Fruit fly (Drosophila melanogaster) whole organism, wandering third instar larva: Measurements from ENCODE around the gene unc-45.

ENCODE experiments used
- Abd-B ChIP-seq: fragments of >200 bp; optimal IDR thresholded peaks from 2 replicates; lab custom pipeline; 2017; ENCODE audit warnings: missing biosample characterization, missing genetic modification characterization
- CG32264 ChIP-seq: fragments of 200-800 bp; sonication (Bioruptor generic); optimal IDR thresholded peaks from 2 replicates; lab custom pipeline; 2016; ENCODE audit warnings: missing biosample characterization, missing genetic modification characterization
- CG9705 ChIP-seq: fragments of 200-800 bp; sonication (Bioruptor generic); optimal IDR thresholded peaks from 2 replicates; lab custom pipeline; 2018; ENCODE audit warnings: missing biosample characterization, mild to moderate bottlenecking, missing genetic modification characterization
- CrebA ChIP-seq: fragments of 200-800 bp; sonication (Bioruptor generic); optimal IDR thresholded peaks from 2 replicates; lab custom pipeline; 2016; ENCODE audit warnings: missing biosample characterization, mild to moderate bottlenecking, missing genetic modification characterization, borderline replicate concordance
- Dfd ChIP-seq: fragments of >200 bp; optimal IDR thresholded peaks from 2 replicates; lab custom pipeline; 2017; ENCODE audit warnings: missing biosample characterization, missing genetic modification characterization
- Dif ChIP-seq: fragments of 200-275, 200-300 bp; sonication (Bioruptor generic); optimal IDR thresholded peaks from 2 replicates; lab custom pipeline; 2018; ENCODE audit warnings: missing biosample characterization, missing genetic modification characterization; ENCODE audit not compliant: partially characterized antibody
- GATAd ChIP-seq: sonication (Bioruptor generic); optimal IDR thresholded peaks from 2 replicates; lab custom pipeline; 2016; ENCODE audit warnings: missing biosample characterization, missing genetic modification characterization
- HLH106 ChIP-seq: fragments of 200-800 bp; optimal IDR thresholded peaks from 3 replicates; lab custom pipeline; 2019; ENCODE audit warnings: missing biosample characterization, mild to moderate bottlenecking, missing genetic modification characterization, moderate library complexity
- Hnf4 ChIP-seq: fragments of 200-800 bp; sonication (Bioruptor generic); optimal IDR thresholded peaks from 2 replicates; lab custom pipeline; 2016; ENCODE audit warnings: missing biosample characterization, mild to moderate bottlenecking, missing genetic modification characterization
- Hr78 ChIP-seq: fragments of >200 bp; optimal IDR thresholded peaks from 2 replicates; lab custom pipeline; 2017; ENCODE audit warnings: missing biosample characterization, missing genetic modification characterization
- Hr83 ChIP-seq: fragments of 200-300 bp; sonication (Bioruptor generic); optimal IDR thresholded peaks from 2 replicates; lab custom pipeline; 2016; ENCODE audit warnings: missing biosample characterization, mild to moderate bottlenecking, missing genetic modification characterization, moderate library complexity; ENCODE audit not compliant: poor library complexity, severe bottlenecking
- Jra ChIP-seq: sonication (Bioruptor generic); optimal IDR thresholded peaks from 2 replicates; lab custom pipeline; 2016; ENCODE audit warnings: missing biosample characterization, missing genetic modification characterization
- Mio ChIP-seq: sonication (Bioruptor generic); optimal IDR thresholded peaks from 2 replicates; lab custom pipeline; 2016; ENCODE audit warnings: missing biosample characterization, missing genetic modification characterization
- Myc ChIP-seq: fragments of >200 bp; optimal IDR thresholded peaks from 2 replicates; lab custom pipeline; 2017
- N ChIP-seq: fragments of >200 bp; optimal IDR thresholded peaks from 2 replicates; lab custom pipeline; 2018; ENCODE audit warnings: missing biosample characterization, missing external identifiers, missing genetic modification characterization
- OdsH ChIP-seq: fragments of 200-800 bp; sonication (Bioruptor generic); optimal IDR thresholded peaks from 2 replicates; lab custom pipeline; 2016; ENCODE audit warnings: missing biosample characterization, mild to moderate bottlenecking, missing genetic modification characterization
- Rel ChIP-seq, 2 experiments: fragments of 200-800 bp; sonication (Bioruptor generic) in 1 of 2; optimal IDR thresholded peaks; 2 replicates in 1 of 2; 3 replicates in 1 of 2; lab custom pipeline; 2016 to 2019; ENCODE audit warnings: mild to moderate bottlenecking in 2 of 2, missing biosample characterization in 2 of 2, missing genetic modification characterization in 2 of 2, moderate library complexity in 1 of 2
- Sp1 ChIP-seq: fragments of 200-800 bp; sonication (Bioruptor generic); optimal IDR thresholded peaks from 3 replicates; lab custom pipeline; 2019; ENCODE audit warnings: missing biosample characterization, mild to moderate bottlenecking, missing genetic modification characterization, moderate library complexity
- Vsx2 ChIP-seq: fragments of 200-300, 225-300 bp; sonication (Bioruptor generic); optimal IDR thresholded peaks from 2 replicates; lab custom pipeline; 2018; ENCODE audit warnings: missing biosample characterization, missing genetic modification characterization; ENCODE audit not compliant: partially characterized antibody
- br ChIP-seq: fragments of 200-800 bp; sonication (Bioruptor generic); optimal IDR thresholded peaks from 2 replicates; lab custom pipeline; 2016; ENCODE audit warnings: missing biosample characterization, missing genetic modification characterization
- brk ChIP-seq: fragments of 200-800 bp; sonication (Bioruptor generic); optimal IDR thresholded peaks from 2 replicates; lab custom pipeline; 2016; ENCODE audit warnings: missing biosample characterization, mild to moderate bottlenecking, missing genetic modification characterization
- dl ChIP-seq, 2 experiments: fragments of 175-275, 200-275 bp in 1 of 2; fragments of 200-275 bp in 1 of 2; sonication (Bioruptor generic); optimal IDR thresholded peaks; lab custom pipeline; 2018; ENCODE audit warnings: mild to moderate bottlenecking in 2 of 2, missing biosample characterization in 2 of 2, missing genetic modification characterization in 2 of 2, moderate library complexity in 2 of 2; ENCODE audit not compliant: partially characterized antibody in 2 of 2, insufficient read depth in 1 of 2
- dmrt93B ChIP-seq: fragments of 200-800 bp; sonication (Bioruptor generic); optimal IDR thresholded peaks from 2 replicates; lab custom pipeline; 2018; ENCODE audit warnings: missing biosample characterization, mild to moderate bottlenecking, missing genetic modification characterization
- dsf ChIP-seq: sonication (Bioruptor generic); optimal IDR thresholded peaks from 2 replicates; lab custom pipeline; 2016; ENCODE audit warnings: missing biosample characterization, missing genetic modification characterization, borderline replicate concordance
- ey ChIP-seq: fragments of 200-800 bp; sonication (Bioruptor generic); optimal IDR thresholded peaks from 2 replicates; lab custom pipeline; 2016; ENCODE audit warnings: missing biosample characterization, missing genetic modification characterization
- foxo ChIP-seq, 2 experiments: fragments of 200-800 bp; sonication (Bioruptor generic); optimal IDR thresholded peaks; 2 replicates in 1 of 2; 3 replicates in 1 of 2; lab custom pipeline; 2016 to 2017; ENCODE audit warnings: missing biosample characterization in 2 of 2, missing genetic modification characterization in 2 of 2
- fru ChIP-seq: fragments of 200-800 bp; sonication (Bioruptor generic); optimal IDR thresholded peaks from 3 replicates; lab custom pipeline; 2016; ENCODE audit warnings: missing biosample characterization, mild to moderate bottlenecking, missing genetic modification characterization
- h ChIP-seq: fragments of 200-800 bp; sonication (Bioruptor generic); optimal IDR thresholded peaks from 3 replicates; lab custom pipeline; 2016; ENCODE audit warnings: missing biosample characterization, mild to moderate bottlenecking, missing genetic modification characterization
- jim ChIP-seq: fragments of 175-275, 200-325 bp; sonication (Bioruptor generic); optimal IDR thresholded peaks from 2 replicates; lab custom pipeline; 2016; ENCODE audit warnings: missing biosample characterization, mild to moderate bottlenecking, missing genetic modification characterization
- lola ChIP-seq: fragments of >200 bp; optimal IDR thresholded peaks from 2 replicates; lab custom pipeline; 2017; ENCODE audit warnings: missing biosample characterization, missing genetic modification characterization
- pan ChIP-seq: fragments of >200 bp; optimal IDR thresholded peaks from 2 replicates; lab custom pipeline; 2017
- psq ChIP-seq: fragments of 200-800 bp; sonication (Bioruptor generic); optimal IDR thresholded peaks from 3 replicates; lab custom pipeline; 2017; ENCODE audit warnings: missing biosample characterization, mild to moderate bottlenecking, missing genetic modification characterization, moderate library complexity
- rgr ChIP-seq: fragments of 200-800 bp; sonication (Bioruptor generic); optimal IDR thresholded peaks from 3 replicates; lab custom pipeline; 2016; ENCODE audit warnings: missing biosample characterization, mild to moderate bottlenecking, missing genetic modification characterization
- sage ChIP-seq: fragments of 200-800 bp; sonication (Bioruptor generic); optimal IDR thresholded peaks from 2 replicates; lab custom pipeline; 2016; ENCODE audit warnings: missing biosample characterization, mild to moderate bottlenecking, missing genetic modification characterization
- sv ChIP-seq: fragments of 200-800 bp; sonication (Bioruptor generic); optimal IDR thresholded peaks from 3 replicates; lab custom pipeline; 2016; ENCODE audit warnings: missing biosample characterization, missing genetic modification characterization
- tai ChIP-seq: sonication (Bioruptor generic); optimal IDR thresholded peaks from 2 replicates; lab custom pipeline; 2016; ENCODE audit warnings: missing biosample characterization, missing genetic modification characterization
- usp ChIP-seq: fragments of >200 bp; optimal IDR thresholded peaks from 2 replicates; lab custom pipeline; 2017; ENCODE audit warnings: missing biosample characterization, missing genetic modification characterization
- woc ChIP-seq: sonication (Bioruptor generic); optimal IDR thresholded peaks from 2 replicates; lab custom pipeline; 2016; ENCODE audit warnings: missing biosample characterization, mild to moderate bottlenecking, missing genetic modification characterization

unc-45 gene

DNA sequence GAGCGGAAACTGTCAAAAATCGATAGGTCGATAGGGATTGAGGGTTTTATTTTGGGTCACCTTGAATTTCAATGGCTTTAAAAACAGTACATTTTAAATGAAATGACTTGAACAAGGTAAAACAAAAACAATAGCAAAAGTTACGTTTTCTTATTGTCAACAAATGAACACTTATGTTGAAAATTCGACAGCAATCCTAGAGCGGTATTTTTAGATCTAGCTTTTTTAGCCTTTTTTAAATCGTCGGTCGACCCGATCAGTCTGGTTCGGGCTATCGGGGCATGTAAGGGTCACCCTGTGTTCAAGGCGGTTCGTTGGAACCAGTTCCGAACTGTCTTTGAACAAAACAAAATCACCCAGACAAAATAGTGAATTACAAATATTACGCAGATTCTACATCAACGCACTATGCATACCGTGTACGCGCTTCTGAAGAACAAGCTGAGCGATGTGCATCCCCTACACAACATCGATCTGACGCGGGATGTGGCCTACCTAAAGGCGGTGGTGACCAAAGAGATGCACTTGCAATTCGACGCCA lies 24.0 kb upstream of the unc-45 start, which contains the start of the genes CG11052 and CG3223:
Gene CG11052 (minus strand): TSS at position 218 of the 541 bp plus-strand sequence.
Gene CG3223 (plus strand): TSS at position 321 of the 541 bp plus-strand sequence.
- TF ChIP-seq HLH106 (tag; lab: Kevin White, UChicago), result peak; percentile 15
- no peak for TF ChIP-seq ey (GFP tag; lab: Kevin White, UChicago)
- TF ChIP-seq Hnf4 (GFP tag; lab: Kevin White, UChicago), result peak; percentile 9
- no peak for TF ChIP-seq CG9705 (GFP tag; lab: Kevin White, UChicago)
- no peak for TF ChIP-seq OdsH (GFP tag; lab: Kevin White, UChicago)
- TF ChIP-seq h (GFP tag; lab: Kevin White, UChicago), result peak; percentile 8
- no peak for TF ChIP-seq Rel (GFP tag; optimal IDR thresholded peaks at IDR 0.05; lab: Kevin White, UChicago)
- TF ChIP-seq Rel (tag; optimal IDR thresholded peaks at IDR 0.05; lab: Kevin White, UChicago), result peak; percentile 92
- TF ChIP-seq psq (GFP tag; lab: Kevin White, UChicago), result no peak
- peak; percentile 62 for TF ChIP-seq Myc (lab: Kevin White, UChicago)
- no peak for TF ChIP-seq Vsx2
- no peak for TF ChIP-seq sage (GFP tag; lab: Kevin White, UChicago)
- no peak for TF ChIP-seq jim (GFP tag; lab: Kevin White, UChicago)
- TF ChIP-seq Mio (GFP tag; lab: Kevin White, UChicago), result no peak
- peak; percentile 15 for TF ChIP-seq Sp1

- TF ChIP-seq h (GFP tag; lab: Kevin White, UChicago) (peak; percentile 62), Hr78 (GFP tag; lab: Kevin White, UChicago) (no peak), Myc (lab: Kevin White, UChicago) (peak; percentile 67), dl (GFP tag; optimal IDR thresholded peaks at IDR 0.05; lab: Kevin White, UChicago; ENCODE audit: insufficient read depth in 1 of 2, partially characterized antibody in 2 of 2) (no peak), GATAd (no peak), Jra (GFP tag; lab: Kevin White, UChicago) (no peak), Rel (GFP tag; optimal IDR thresholded peaks at IDR 0.05; lab: Kevin White, UChicago) (no peak), Rel (tag; optimal IDR thresholded peaks at IDR 0.05; lab: Kevin White, UChicago) (no peak), brk (GFP tag; lab: Kevin White, UChicago) (no peak), tai (no peak), jim (GFP tag; lab: Kevin White, UChicago) (peak; percentile 55), pan (lab: Kevin White, UChicago) (no peak), CrebA (GFP tag; lab: Kevin White, UChicago) (no peak), dmrt93B (GFP tag; lab: Kevin White, UChicago) (no peak), Hnf4 (GFP tag; lab: Kevin White, UChicago) (peak; percentile 80), rgr (GFP tag; lab: Kevin White, UChicago) (no peak), CG32264 (GFP tag; lab: Kevin White, UChicago) (no peak), N (GFP tag; lab: Kevin White, UChicago) (no peak), Mio (GFP tag; lab: Kevin White, UChicago) (no peak), psq (GFP tag; lab: Kevin White, UChicago) (peak; percentile 39), Abd-B (GFP tag; lab: Kevin White, UChicago) (no peak), Hr83 (GFP tag; lab: Kevin White, UChicago) (peak; percentile 86), lola (GFP tag; lab: Kevin White, UChicago) (no peak), Sp1 (no peak), sv (GFP tag; lab: Kevin White, UChicago) (no peak), br (GFP tag; lab: Kevin White, UChicago) (no peak), CG9705 (GFP tag; lab: Kevin White, UChicago) (no peak), woc (peak; percentile 81), Vsx2 (peak; percentile 93), ey (GFP tag; lab: Kevin White, UChicago) (peak; percentile 52), sage (GFP tag; lab: Kevin White, UChicago) (no peak), Dfd (GFP tag; lab: Kevin White, UChicago) (no peak), dsf (GFP tag; lab: Kevin White, UChicago) (peak; percentile 19), foxo (GFP tag; optimal IDR thresholded peaks at IDR 0.05; lab: Kevin White, UChicago) (peak in 1 of 2 experiments; percentile 72), OdsH (GFP tag; lab: Kevin White, UChicago) (peak; percentile 28), HLH106 (tag; lab: Kevin White, UChicago) (peak; percentile 38), Dif (GFP tag; lab: Kevin White, UChicago) (peak; percentile 7), fru (GFP tag; lab: Kevin White, UChicago) (no peak), usp (no peak)
These were observed 19.7 kb upstream of the unc-45 start, which contains the start of the genes CG10435 and Pbp95 for dm6 chr3R:8013121-8014009. Gene CG10435, minus strand, starts transcription at chr3R:8013201. Gene Pbp95, plus strand, starts transcription at chr3R:8013791.
